Fruit fly (Drosophila melanogaster) whole organism: ENCODE results near the gene CG7829.

Experiments used
- Dll ChIP-seq: fragments of >200 bp; optimal IDR thresholded peaks from 2 replicates; lab custom pipeline; 2017
- psq ChIP-seq: fragments of >200 bp; optimal IDR thresholded peaks from 2 replicates; lab custom pipeline; 2017
- usp ChIP-seq: fragments of >200 bp; optimal IDR thresholded peaks from 2 replicates; lab custom pipeline; 2017; ENCODE audit warnings: missing biosample characterization, missing genetic modification characterization, mixed read lengths

- no peak for TF ChIP-seq Dll
- no peak for TF ChIP-seq psq (lab: Kevin White, UChicago)
- no peak for TF ChIP-seq usp (GFP tag; lab: Kevin White, UChicago)
Measured at dm6 chr3R:29773833-29774324, 43.7 kb downstream of the CG7829 start.
